Worm (Caenorhabditis elegans): ENCODE data around the gene K10H10.13.

The K10H10.13 gene

DNA sequence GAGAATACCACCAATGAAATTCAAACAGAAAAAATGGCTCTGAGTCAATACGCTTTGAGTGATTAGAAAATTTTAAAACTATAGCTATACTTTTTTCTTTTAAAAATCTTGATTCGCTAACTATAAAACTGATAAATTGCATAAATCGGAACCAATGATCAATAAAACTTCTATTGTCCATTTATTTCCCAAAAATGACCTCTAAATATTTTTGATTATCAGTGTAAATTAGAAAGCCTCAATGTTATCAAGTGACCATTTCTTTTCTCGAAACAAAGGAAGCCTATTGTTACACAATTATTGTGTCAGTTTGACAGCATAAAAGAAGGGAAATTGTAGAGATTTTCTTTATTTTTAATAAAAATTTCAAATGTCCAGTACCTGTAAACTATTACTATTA, 11.0 kb downstream of the K10H10.13 start, which contains the start of gene K10H10.4:
Gene K10H10.4, plus strand, starts transcription at position 301 of the 400 bp plus-strand sequence.
- TF ChIP-seq elt-4 (tag; optimal IDR thresholded peaks at IDR 0.05) (no peak), ceh-24 (tag; optimal IDR thresholded peaks at IDR 0.05) (no peak), ama-1 (optimal IDR thresholded peaks at IDR 0.05) (no peak), C08G9.2 (tag; optimal IDR thresholded peaks at IDR 0.05) (no peak), lin-11 (tag; optimal IDR thresholded peaks at IDR 0.05) (no peak), sdc-2 (tag; optimal IDR thresholded peaks at IDR 0.05) (no peak), fkh-6 (tag; optimal IDR thresholded peaks at IDR 0.05) (no peak), C38D4.7 (GFP tag; optimal IDR thresholded peaks at IDR 0.05) (no peak), nfya-1 (tag; optimal IDR thresholded peaks at IDR 0.05) (no peak), pha-2 (tag; optimal IDR thresholded peaks at IDR 0.05) (no peak), elt-2 (tag; optimal IDR thresholded peaks at IDR 0.05) (no peak), nhr-232 (tag; optimal IDR thresholded peaks at IDR 0.05) (no peak)

ce11 chrII:14497848-14498247, 13.2 kb downstream of the K10H10.13 start, which contains the start of gene dhs-8:
Gene dhs-8, plus strand, starts transcription at chrII:14498026.
- TF ChIP-seq sox-4 (tag; optimal IDR thresholded peaks at IDR 0.05): no peak
- TF ChIP-seq elt-2 (tag; optimal IDR thresholded peaks at IDR 0.05): no peak
- no peak for TF ChIP-seq ets-4 (tag; optimal IDR thresholded peaks at IDR 0.05)
- TF ChIP-seq nhr-232 (tag; optimal IDR thresholded peaks at IDR 0.05): no peak
- no peak for TF ChIP-seq nfya-1 (tag; optimal IDR thresholded peaks at IDR 0.05)
- no peak for TF ChIP-seq tbx-2 (tag; optimal IDR thresholded peaks at IDR 0.05)
- TF ChIP-seq pqm-1 (tag; optimal IDR thresholded peaks at IDR 0.05): no peak
- TF ChIP-seq hlh-30 (tag; optimal IDR thresholded peaks at IDR 0.05; ENCODE audit: insufficient read depth): no peak
- TF ChIP-seq ref-2 (tag; optimal IDR thresholded peaks at IDR 0.05): no peak
- no peak for TF ChIP-seq F13H6.1 (tag; optimal IDR thresholded peaks at IDR 0.05)
- no peak for TF ChIP-seq zip-5 (tag; optimal IDR thresholded peaks at IDR 0.05)
- TF ChIP-seq sdc-2 (tag; optimal IDR thresholded peaks at IDR 0.05): no peak
- no peak for TF ChIP-seq hlh-13 (GFP tag; optimal IDR thresholded peaks at IDR 0.05)
- TF ChIP-seq C08G9.2 (tag; optimal IDR thresholded peaks at IDR 0.05): no peak
- no peak for TF ChIP-seq unc-86 (tag; optimal IDR thresholded peaks at IDR 0.05)
- TF ChIP-seq syd-9 (tag; optimal IDR thresholded peaks at IDR 0.05): no peak
- no peak for TF ChIP-seq K02D7.2 (tag; optimal IDR thresholded peaks at IDR 0.05)
- no peak for TF ChIP-seq ceh-45 (GFP tag; IDR thresholded peaks at IDR 0.05)
- no peak for TF ChIP-seq ama-1 (optimal IDR thresholded peaks at IDR 0.05)

DNA sequence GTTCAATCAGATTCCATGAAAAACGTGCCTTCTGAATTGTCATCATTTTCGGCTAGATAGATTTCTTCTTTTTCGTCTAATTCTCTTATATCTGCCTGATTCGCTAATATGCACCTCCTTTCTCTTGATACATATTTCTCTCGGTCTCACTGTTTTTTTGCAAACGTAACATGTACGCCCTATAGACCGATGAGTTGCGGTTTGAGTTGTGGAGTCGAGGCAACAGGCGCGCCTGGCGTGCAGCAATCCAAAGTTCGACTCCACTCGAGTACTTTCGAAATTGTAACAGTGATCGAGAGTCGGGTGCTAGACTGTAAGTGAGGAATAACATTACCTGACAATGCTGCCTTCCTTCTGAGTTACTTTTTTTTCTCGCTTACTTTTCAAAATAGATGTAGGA, 14.3 kb downstream of the K10H10.13 start:
- TF ChIP-seq sox-2 (GFP tag; IDR thresholded peaks at IDR 0.05) (peak; percentile 79), syd-9 (tag; optimal IDR thresholded peaks at IDR 0.05) (peak; percentile 59), fkh-6 (tag; optimal IDR thresholded peaks at IDR 0.05) (peak; percentile 85), hlh-8 (tag; optimal IDR thresholded peaks at IDR 0.05) (peak; percentile 63), hlh-13 (GFP tag; optimal IDR thresholded peaks at IDR 0.05) (peak; percentile 75), pax-1 (tag; optimal IDR thresholded peaks at IDR 0.05) (no peak), nfya-1 (tag; optimal IDR thresholded peaks at IDR 0.05) (peak; percentile 77), tbx-2 (tag; optimal IDR thresholded peaks at IDR 0.05) (peak; percentile 91), ceh-19 (GFP tag; optimal IDR thresholded peaks at IDR 0.05) (peak; percentile 82), K02D7.2 (tag; optimal IDR thresholded peaks at IDR 0.05) (peak; percentile 82), sdc-2 (tag; optimal IDR thresholded peaks at IDR 0.05) (peak; percentile 81), pat-9 (tag; optimal IDR thresholded peaks at IDR 0.05) (peak; percentile 90), odd-2 (tag; optimal IDR thresholded peaks at IDR 0.05) (peak; percentile 58), ref-2 (tag; optimal IDR thresholded peaks at IDR 0.05) (peak; percentile 83), lin-11 (tag; optimal IDR thresholded peaks at IDR 0.05) (peak; percentile 80), C38D4.7 (GFP tag; optimal IDR thresholded peaks at IDR 0.05) (peak; percentile 82), sox-4 (tag; optimal IDR thresholded peaks at IDR 0.05) (peak; percentile 80), fkh-10 (GFP tag; optimal IDR thresholded peaks at IDR 0.05) (no peak), ceh-9 (tag; optimal IDR thresholded peaks at IDR 0.05) (peak; percentile 43), ceh-34 (tag; optimal IDR thresholded peaks at IDR 0.05) (peak; percentile 86), ceh-24 (tag; optimal IDR thresholded peaks at IDR 0.05) (peak; percentile 34), ceh-14 (tag; optimal IDR thresholded peaks at IDR 0.05) (peak; percentile 70), ets-4 (tag; optimal IDR thresholded peaks at IDR 0.05) (peak; percentile 63), hlh-15 (tag; optimal IDR thresholded peaks at IDR 0.05) (peak; percentile 71), ceh-45 (GFP tag; IDR thresholded peaks at IDR 0.05) (no peak), unc-42 (tag; optimal IDR thresholded peaks at IDR 0.05) (peak; percentile 10), ceh-48 (tag; optimal IDR thresholded peaks at IDR 0.05) (peak; percentile 77), ztf-16 (tag; optimal IDR thresholded peaks at IDR 0.05) (peak; percentile 94), ama-1 (optimal IDR thresholded peaks at IDR 0.05) (no peak), rnt-1 (tag; optimal IDR thresholded peaks at IDR 0.05) (peak; percentile 96), ahr-1 (tag; optimal IDR thresholded peaks at IDR 0.05) (peak; percentile 74), ceh-22 (tag; optimal IDR thresholded peaks at IDR 0.05) (peak; percentile 35), tbx-7 (tag; optimal IDR thresholded peaks at IDR 0.05) (peak; percentile 53), unc-3 (GFP tag; conservative IDR thresholded peaks at IDR 0.05) (peak; percentile 78), unc-3 (tag; optimal IDR thresholded peaks at IDR 0.05) (peak; percentile 80), pqm-1 (tag; optimal IDR thresholded peaks at IDR 0.05) (peak; percentile 90), eyg-1 (tag; optimal IDR thresholded peaks at IDR 0.05) (peak; percentile 83)
